Worm (Caenorhabditis elegans) whole organism, mixed stage, embryonic: ENCODE data around the gene T07F12.4.
A peak's percentile ranks its signal among the peaks of the same experiment; 100 is the strongest.

Experiments used
- bed-3 ChIP-seq: fragments of 200-800 bp; sonication (Bioruptor generic); optimal IDR thresholded peaks from 3 replicates; lab custom pipeline; 2018; ENCODE audit warnings: mild to moderate bottlenecking, missing genetic modification characterization, moderate library complexity, missing compliant biosample characterization
- elt-1 ChIP-seq: sonication (generic microtip); optimal IDR thresholded peaks from 2 replicates; lab custom pipeline; 2017; ENCODE audit warnings: missing genetic modification characterization, mild to moderate bottlenecking, missing compliant biosample characterization, antibody characterized with exemption, moderate library complexity, borderline replicate concordance; ENCODE audit not compliant: insufficient read depth
- elt-3 ChIP-seq: fragments of 150-350 bp; optimal IDR thresholded peaks from 2 replicates; lab custom pipeline; 2014; ENCODE audit warnings: missing biosample characterization, missing genetic modification characterization
- flh-1 ChIP-seq: fragments of 200-800 bp; sonication (Bioruptor generic); optimal IDR thresholded peaks from 2 replicates; lab custom pipeline; 2018; ENCODE audit warnings: mild to moderate bottlenecking, missing genetic modification characterization, moderate library complexity, missing compliant biosample characterization
- lin-13 ChIP-seq: fragments of 150-350 bp; optimal IDR thresholded peaks from 2 replicates; lab custom pipeline; 2014; ENCODE audit warnings: missing biosample characterization, missing genetic modification characterization
- nhr-12 ChIP-seq: fragments of 150-350 bp; optimal IDR thresholded peaks from 2 replicates; lab custom pipeline; 2014; ENCODE audit warnings: missing biosample characterization, missing genetic modification characterization
- nhr-28 ChIP-seq: fragments of 150-350 bp; optimal IDR thresholded peaks from 2 replicates; lab custom pipeline; 2014; ENCODE audit warnings: missing biosample characterization, missing genetic modification characterization
- nhr-76 ChIP-seq: sonication (generic microtip); optimal IDR thresholded peaks from 2 replicates; lab custom pipeline; 2017; ENCODE audit warnings: missing biosample characterization, missing genetic modification characterization
- pha-4 ChIP-seq: fragments of 150-350 bp; optimal IDR thresholded peaks from 2 replicates; lab custom pipeline; 2018; ENCODE audit warnings: missing biosample characterization, missing genetic modification reagents, missing genetic modification characterization
- sptf-1 ChIP-seq: sonication (generic microtip); optimal IDR thresholded peaks from 2 replicates; lab custom pipeline; 2017; ENCODE audit warnings: mild to moderate bottlenecking, missing genetic modification characterization, moderate library complexity, missing compliant biosample characterization
- tbx-8 ChIP-seq: fragments of 200-800 bp; sonication (Bioruptor generic); optimal IDR thresholded peaks from 2 replicates; lab custom pipeline; 2018; ENCODE audit warnings: mild to moderate bottlenecking, missing genetic modification characterization, moderate library complexity, missing compliant biosample characterization
- unc-39 ChIP-seq: fragments of 150-350 bp; optimal IDR thresholded peaks from 2 replicates; lab custom pipeline; 2014; ENCODE audit warnings: missing biosample characterization, missing genetic modification characterization
- ztf-11 ChIP-seq: fragments of 150-350 bp; optimal IDR thresholded peaks from 2 replicates; lab custom pipeline; 2014; ENCODE audit warnings: missing biosample characterization, missing genetic modification characterization

ce11 chrX:4881310-4881709 is 19.3 kb downstream of the T07F12.4 start:
- TF ChIP-seq elt-1 (tag; lab: Kevin White, UChicago) = no peak
- no peak for TF ChIP-seq tbx-8 (GFP tag; lab: Kevin White, UChicago)
- TF ChIP-seq elt-3 (tag; lab: Kevin White, UChicago) = no peak
- TF ChIP-seq pha-4 (tag; lab: Kevin White, UChicago) = no peak
- TF ChIP-seq nhr-12 = no peak
- TF ChIP-seq unc-39 (tag; lab: Kevin White, UChicago) = no peak
- TF ChIP-seq nhr-76 (tag; lab: Kevin White, UChicago) = no peak
- TF ChIP-seq nhr-28 = no peak
- TF ChIP-seq sptf-1 (tag; lab: Kevin White, UChicago) = peak; percentile 0
- no peak for TF ChIP-seq flh-1 (GFP tag; lab: Kevin White, UChicago)
- TF ChIP-seq lin-13 = no peak
- TF ChIP-seq ztf-11 (tag; lab: Kevin White, UChicago) = no peak
- TF ChIP-seq bed-3 (GFP tag; lab: Kevin White, UChicago) = no peak
